Fruit fly (Drosophila melanogaster): Measurements from ENCODE around the gene Acf.

- TF ChIP-seq net (GFP tag; optimal IDR thresholded peaks at IDR 0.05) (no peak), Gug (GFP tag; IDR thresholded peaks at IDR 0.05) (no peak), CG6808 (GFP tag; optimal IDR thresholded peaks at IDR 0.05) (no peak), CG10631 (GFP tag; optimal IDR thresholded peaks at IDR 0.05) (no peak), topi (GFP tag; optimal IDR thresholded peaks at IDR 0.05) (no peak)
Measured at dm6 chr3R:31826422-31826821, 32.6 kb downstream of the Acf start.
